Worm (Caenorhabditis elegans) whole organism, L2 larva: ENCODE data around the gene AC8.10.
"Not testable (repeated sequence)": the region's sequence is repeated elsewhere in the genome, so short reads cannot be mapped to it uniquely, and the experiment has no call there.

Source experiments
- ZK546.5 ChIP-seq: sonication (generic microtip); optimal IDR thresholded peaks from 2 replicates; lab custom pipeline; 2017; ENCODE audit warnings: missing biosample characterization, missing genetic modification characterization
- dmd-4 ChIP-seq: sonication (generic microtip); optimal IDR thresholded peaks from 2 replicates; lab custom pipeline; 2017; ENCODE audit warnings: missing biosample characterization, missing genetic modification characterization
- nhr-25 ChIP-seq: fragments of 150-350 bp; sonication (generic microtip); optimal IDR thresholded peaks from 3 replicates; lab custom pipeline; 2014; ENCODE audit warnings: missing biosample characterization, missing genetic modification characterization
- nhr-77 ChIP-seq: fragments of 150-350 bp; optimal IDR thresholded peaks from 2 replicates; lab custom pipeline; 2014; ENCODE audit warnings: missing biosample characterization, missing genetic modification characterization
- sem-4 ChIP-seq: fragments of 150-350 bp; optimal IDR thresholded peaks from 2 replicates; lab custom pipeline; 2014; ENCODE audit warnings: missing biosample characterization, missing genetic modification reagents, missing genetic modification characterization

DNA sequence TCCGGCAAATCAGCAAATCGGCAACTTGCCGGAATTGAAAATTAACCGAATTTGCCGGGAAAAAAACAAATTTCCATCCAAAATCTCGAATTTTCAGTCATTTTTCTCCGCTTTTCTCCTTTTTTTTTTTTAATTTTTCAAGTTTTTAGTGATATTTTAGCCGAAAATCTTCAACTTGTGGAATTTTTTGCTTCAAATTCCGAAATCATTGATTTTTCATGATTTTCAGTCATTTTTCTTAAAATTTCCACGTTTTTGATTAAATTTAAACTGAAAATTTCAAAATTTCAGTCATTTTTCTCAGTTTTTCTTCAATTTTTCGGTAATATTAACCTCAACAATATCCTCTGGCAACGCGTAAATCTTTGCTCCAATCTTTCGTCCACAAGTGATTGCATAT, 29.3 kb downstream of the AC8.10 start, which contains the start of gene Y73B3B.3:
- TF ChIP-seq nhr-25 (tag; lab: Kevin White, UChicago); ZK546.5 (tag; lab: Kevin White, UChicago); sem-4; dmd-4 (tag; lab: Kevin White, UChicago); nhr-77 (tag; lab: Kevin White, UChicago): not testable (repeated sequence)
